Worm (Caenorhabditis elegans) whole organism, young adult: ENCODE results near the gene rmd-6.

Source experiments
- F57A8.1 ChIP-seq: fragments of 200-800 bp; sonication (Bioruptor generic); optimal IDR thresholded peaks from 2 replicates; lab custom pipeline; 2018; ENCODE audit warnings: mild to moderate bottlenecking, missing genetic modification characterization, moderate library complexity, missing compliant biosample characterization
- ama-1 ChIP-seq, 3 experiments: fragments of 150-350 bp in 1 of 3; sonication (generic microtip) in 2 of 3; optimal IDR thresholded peaks; 2 replicates each; lab custom pipeline; 2014 to 2018; ENCODE audit warnings: missing biosample characterization in 2 of 3, missing genetic modification characterization in 2 of 3, missing genetic modification reagents in 2 of 3
- zfh-2 ChIP-seq: fragments of 200-800 bp; sonication (Bioruptor generic); conservative IDR thresholded peaks from 2 replicates; pipeline ENCODE4 v1.3.6; 2022; ENCODE audit warnings: missing genetic modification reagents, missing genetic modification characterization, missing compliant biosample characterization

DNA sequence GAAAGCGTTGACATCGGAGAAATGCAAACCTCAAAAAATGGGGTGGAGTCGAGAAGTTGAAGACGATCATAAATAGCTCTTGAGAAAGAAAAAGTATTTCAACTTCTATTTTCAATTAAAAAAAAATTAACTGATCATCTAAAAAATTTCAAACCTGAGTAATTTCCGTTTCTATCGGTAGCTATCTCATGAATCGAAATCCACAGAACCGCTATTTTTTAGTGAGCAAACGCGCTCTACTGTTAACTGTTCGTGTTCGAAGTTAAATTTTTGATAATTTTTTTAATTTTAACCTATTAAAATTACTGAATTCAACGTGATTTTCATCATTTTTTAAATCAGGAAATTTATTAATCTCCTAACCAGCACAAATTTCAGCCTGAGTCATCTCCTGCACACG, 15.2 kb downstream of the rmd-6 start:
- TF ChIP-seq ama-1 (optimal IDR thresholded peaks at IDR 0.05; lab: Kevin White, UChicago) = no peak
- TF ChIP-seq ama-1 (GFP tag; optimal IDR thresholded peaks at IDR 0.05; lab: Kevin White, UChicago) = no peak
- TF ChIP-seq zfh-2 = no peak
- TF ChIP-seq F57A8.1 (GFP tag; lab: Kevin White, UChicago) = no peak
